Worm (Caenorhabditis elegans): ENCODE results near the gene ZK622.1.

ZK622.1 gene

DNA sequence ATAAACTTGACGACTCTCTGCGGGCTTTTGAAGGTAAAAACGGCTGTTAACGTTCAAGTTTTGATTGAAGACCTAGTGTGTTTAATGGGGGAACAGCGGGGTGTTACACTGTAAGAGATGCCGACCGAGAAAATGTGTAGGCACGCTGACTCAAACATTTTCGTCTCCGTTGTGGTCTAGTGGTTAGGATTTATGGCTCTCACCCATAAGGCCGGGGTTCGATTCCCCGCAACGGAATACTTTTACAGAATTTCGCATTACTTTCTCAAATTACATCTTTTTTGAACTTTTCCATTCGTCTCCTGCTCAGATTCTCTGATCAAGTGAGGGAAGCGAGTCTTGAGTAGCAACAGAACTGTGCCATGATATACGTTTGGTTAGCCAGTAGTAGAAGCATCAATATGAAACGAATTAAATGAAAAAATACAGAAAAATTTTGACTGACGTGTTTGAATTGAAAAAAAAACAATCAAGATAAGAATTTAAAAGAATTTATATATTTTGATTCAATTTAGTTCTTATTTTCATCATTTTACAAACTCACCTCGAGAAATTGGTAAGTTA, at the start of gene ZK622.1:
Gene ZK622.1 (plus strand): TSS at position 514 of the 564 bp plus-strand sequence.
- TF ChIP-seq C38D4.7 (GFP tag; optimal IDR thresholded peaks at IDR 0.05) (peak; percentile 53), hlh-13 (GFP tag; optimal IDR thresholded peaks at IDR 0.05) (no peak), nhr-232 (tag; optimal IDR thresholded peaks at IDR 0.05) (peak; percentile 51), lin-11 (tag; optimal IDR thresholded peaks at IDR 0.05) (peak; percentile 48), npax-4 (tag; optimal IDR thresholded peaks at IDR 0.05) (peak; percentile 1), K02D7.2 (tag; optimal IDR thresholded peaks at IDR 0.05) (no peak), C08G9.2 (tag; optimal IDR thresholded peaks at IDR 0.05) (peak; percentile 40), ceh-48 (tag; optimal IDR thresholded peaks at IDR 0.05) (peak; percentile 16), che-1 (tag; optimal IDR thresholded peaks at IDR 0.05) (peak; percentile 58), ceh-6 (GFP tag; optimal IDR thresholded peaks at IDR 0.05) (peak; percentile 73), fax-1 (tag; optimal IDR thresholded peaks at IDR 0.05) (peak; percentile 6), ceh-18 (tag; optimal IDR thresholded peaks at IDR 0.05) (peak; percentile 13), sdc-2 (tag; optimal IDR thresholded peaks at IDR 0.05) (no peak), sox-4 (tag; optimal IDR thresholded peaks at IDR 0.05) (peak; percentile 27), nfya-1 (tag; optimal IDR thresholded peaks at IDR 0.05) (no peak), unc-3 (GFP tag; conservative IDR thresholded peaks at IDR 0.05) (0 out of 2 replicates have a peak, but pooled peaks have one; percentile 38), unc-3 (tag; optimal IDR thresholded peaks at IDR 0.05) (peak; percentile 36), elt-2 (tag; optimal IDR thresholded peaks at IDR 0.05) (peak; percentile 88), hlh-6 (tag; optimal IDR thresholded peaks at IDR 0.05) (peak; percentile 66), syd-9 (tag; optimal IDR thresholded peaks at IDR 0.05) (peak; percentile 38), unc-42 (tag; optimal IDR thresholded peaks at IDR 0.05) (no peak), Y22D7AL.16 (tag; optimal IDR thresholded peaks at IDR 0.05) (peak; percentile 37), zip-5 (tag; optimal IDR thresholded peaks at IDR 0.05) (peak; percentile 0), ref-2 (tag; optimal IDR thresholded peaks at IDR 0.05) (peak; percentile 5), gmeb-2 (tag; optimal IDR thresholded peaks at IDR 0.05) (peak; percentile 18)

DNA sequence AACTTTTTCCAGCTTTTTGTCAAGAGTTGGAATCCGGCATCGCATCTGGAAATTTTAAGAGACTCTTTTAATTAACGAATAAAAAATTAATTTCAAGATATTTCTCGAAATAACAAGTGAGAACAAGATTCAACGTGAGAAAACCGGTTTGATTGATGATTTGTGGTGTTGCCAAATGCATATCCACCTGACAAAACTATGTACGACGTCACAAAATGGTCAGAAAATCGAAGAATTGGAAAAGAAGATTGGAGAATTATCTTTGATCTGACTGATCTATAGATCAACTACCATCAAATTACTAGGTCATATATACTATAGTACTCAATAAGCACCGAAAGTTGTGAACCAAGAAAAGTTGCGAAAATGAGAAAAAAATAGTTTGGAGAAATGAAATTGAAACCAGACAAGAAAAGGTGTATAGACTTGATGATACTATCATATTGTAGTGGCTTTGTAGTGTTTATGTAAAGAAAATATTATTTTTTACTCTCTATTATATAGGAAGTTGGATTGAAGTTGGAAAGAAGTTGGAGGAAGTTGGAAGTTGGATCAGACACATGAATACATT, 46.7 kb upstream of the ZK622.1 start, which contains the start of gene ptr-6:
Gene ptr-6 (minus strand): TSS at position 47 of the 571 bp plus-strand sequence.
- TF ChIP-seq ttx-3 (tag; optimal IDR thresholded peaks at IDR 0.05) (no peak), ceh-14 (tag; optimal IDR thresholded peaks at IDR 0.05) (no peak), pha-2 (tag; optimal IDR thresholded peaks at IDR 0.05) (no peak), hlh-13 (GFP tag; optimal IDR thresholded peaks at IDR 0.05) (no peak), mec-3 (tag; optimal IDR thresholded peaks at IDR 0.05; ENCODE audit: borderline replicate concordance) (no peak), K09A11.1 (tag; optimal IDR thresholded peaks at IDR 0.05; ENCODE audit: insufficient read depth) (no peak)

DNA sequence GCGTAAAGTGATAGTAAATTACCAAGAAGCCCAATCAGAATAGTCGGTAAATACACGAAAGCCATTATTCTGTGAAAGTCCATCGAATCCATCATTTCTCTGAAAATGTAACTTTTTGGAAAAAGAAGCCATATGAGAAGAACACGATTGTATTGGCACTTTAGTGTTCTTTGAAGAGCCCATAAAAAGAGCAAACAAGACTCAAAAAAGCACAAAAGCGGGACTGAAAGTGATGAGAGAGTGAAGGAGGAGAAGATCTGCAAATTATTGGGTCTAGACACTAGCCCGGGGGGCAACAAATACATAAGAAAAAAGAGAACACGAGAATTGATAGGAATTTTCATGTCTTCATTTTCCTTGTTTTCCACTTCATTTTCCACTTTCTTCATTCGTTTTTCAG, 38.2 kb upstream of the ZK622.1 start, which contains the start of gene frpr-4:
Gene frpr-4 (minus strand): TSS at position 101 of the 400 bp plus-strand sequence.
- TF ChIP-seq syd-9 (tag; optimal IDR thresholded peaks at IDR 0.05) (no peak), ceh-14 (tag; optimal IDR thresholded peaks at IDR 0.05) (no peak), Y22D7AL.16 (tag; optimal IDR thresholded peaks at IDR 0.05) (no peak)

DNA sequence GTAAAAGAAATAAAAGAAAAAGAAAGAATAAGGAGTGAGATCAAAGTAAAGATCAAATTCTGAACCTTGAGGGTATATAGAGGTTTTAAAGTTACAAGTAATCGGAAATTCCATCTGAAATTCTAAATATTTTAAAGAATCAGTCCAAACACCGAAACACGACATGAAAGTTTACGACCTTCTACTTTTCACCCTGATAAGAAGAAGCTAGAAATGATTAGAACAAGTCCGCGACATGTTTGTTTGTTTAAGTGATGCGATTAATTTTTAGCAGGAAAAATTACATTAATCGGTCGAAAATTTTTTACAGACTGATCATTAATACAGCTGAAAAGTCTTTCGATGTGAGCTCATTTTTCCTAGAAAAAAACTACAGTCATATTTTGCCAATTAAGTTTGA, 28.9 kb upstream of the ZK622.1 start:
- TF ChIP-seq ceh-19 (GFP tag; optimal IDR thresholded peaks at IDR 0.05) (no peak), hlh-13 (GFP tag; optimal IDR thresholded peaks at IDR 0.05) (no peak), K02D7.2 (tag; optimal IDR thresholded peaks at IDR 0.05) (no peak), T23F11.4 (GFP tag; optimal IDR thresholded peaks at IDR 0.05) (no peak), mec-3 (tag; optimal IDR thresholded peaks at IDR 0.05; ENCODE audit: borderline replicate concordance) (no peak)

DNA sequence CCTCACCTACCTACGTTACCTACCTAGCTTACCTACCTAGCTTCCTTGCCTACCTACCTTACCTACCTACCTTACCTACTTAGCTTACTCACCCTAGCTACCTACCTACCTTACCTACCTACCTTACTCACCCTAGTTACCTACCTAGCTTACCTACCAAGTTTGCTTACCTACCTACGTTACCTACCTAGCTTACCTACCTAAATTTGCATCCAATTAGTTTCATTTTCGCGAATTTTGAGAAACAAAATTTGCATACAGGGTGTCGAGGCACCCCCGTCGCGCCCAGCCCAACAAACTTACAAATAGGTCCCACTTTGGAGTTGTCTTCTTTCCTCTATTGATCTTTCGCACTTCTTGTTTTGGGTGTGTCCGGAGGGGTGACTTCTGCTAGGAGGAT, 24.6 kb upstream of the ZK622.1 start:
- TF ChIP-seq syd-9 (tag; optimal IDR thresholded peaks at IDR 0.05) (no peak), K09A11.1 (tag; optimal IDR thresholded peaks at IDR 0.05; ENCODE audit: insufficient read depth) (no peak), ceh-19 (GFP tag; optimal IDR thresholded peaks at IDR 0.05) (no peak)

All from whole organism, late embryonic.